Worm (Caenorhabditis elegans) whole organism, L1 larva: Measurements from ENCODE around the gene C33D9.6.

Source experiments
- aha-1 ChIP-seq: fragments of 150-350 bp; optimal IDR thresholded peaks from 2 replicates; lab custom pipeline; 2014; ENCODE audit warnings: missing biosample characterization, missing genetic modification characterization
- aly-2 ChIP-seq: fragments of 150-350 bp; optimal IDR thresholded peaks from 2 replicates; lab custom pipeline; 2014; ENCODE audit warnings: missing biosample characterization, missing genetic modification characterization
- ama-1 ChIP-seq: fragments of 150-350 bp; optimal IDR thresholded peaks from 2 replicates; lab custom pipeline; 2014
- ceh-82 ChIP-seq, 3 experiments: fragments of 150-350 bp in 1 of 3; sonication (generic microtip) in 2 of 3; optimal IDR thresholded peaks; 2 replicates each; lab custom pipeline; 2014 to 2017; ENCODE audit warnings: missing biosample characterization in 3 of 3, missing genetic modification characterization in 3 of 3
- egl-27 ChIP-seq, 2 experiments: fragments of 150-350 bp in 1 of 2; sonication (generic microtip); optimal IDR thresholded peaks; 3 replicates each; lab custom pipeline; 2017 to 2018; ENCODE audit warnings: missing biosample characterization in 2 of 2, missing genetic modification characterization in 2 of 2, missing genetic modification reagents in 2 of 2
- hlh-17 ChIP-seq: fragments of 200-800 bp; sonication (Bioruptor generic); optimal IDR thresholded peaks from 2 replicates; lab custom pipeline; 2018; ENCODE audit warnings: missing genetic modification characterization, mild to moderate bottlenecking, missing compliant biosample characterization, moderate library complexity, borderline replicate concordance
- nhr-12 ChIP-seq: sonication (generic microtip); optimal IDR thresholded peaks from 2 replicates; lab custom pipeline; 2017; ENCODE audit warnings: missing biosample characterization, missing genetic modification characterization
- nhr-47 ChIP-seq: sonication (generic microtip); optimal IDR thresholded peaks from 2 replicates; lab custom pipeline; 2016; ENCODE audit warnings: mild to moderate bottlenecking, missing genetic modification characterization, moderate library complexity, missing compliant biosample characterization
- sptf-1 ChIP-seq: fragments of 150-350 bp; optimal IDR thresholded peaks from 2 replicates; lab custom pipeline; 2014; ENCODE audit warnings: missing biosample characterization, missing genetic modification characterization
- unc-86 ChIP-seq: sonication (generic microtip); optimal IDR thresholded peaks from 2 replicates; lab custom pipeline; 2016; ENCODE audit warnings: missing genetic modification characterization, missing compliant biosample characterization
- zag-1 ChIP-seq: fragments of 150-350 bp; optimal IDR thresholded peaks from 2 replicates; lab custom pipeline; 2014; ENCODE audit warnings: missing biosample characterization, missing genetic modification characterization
- ztf-11 ChIP-seq, 2 experiments: sonication (generic microtip); optimal IDR thresholded peaks; 2 replicates each; lab custom pipeline; 2016 to 2017; ENCODE audit warnings: missing genetic modification characterization in 2 of 2, missing biosample characterization in 1 of 2, missing compliant biosample characterization in 1 of 2

DNA sequence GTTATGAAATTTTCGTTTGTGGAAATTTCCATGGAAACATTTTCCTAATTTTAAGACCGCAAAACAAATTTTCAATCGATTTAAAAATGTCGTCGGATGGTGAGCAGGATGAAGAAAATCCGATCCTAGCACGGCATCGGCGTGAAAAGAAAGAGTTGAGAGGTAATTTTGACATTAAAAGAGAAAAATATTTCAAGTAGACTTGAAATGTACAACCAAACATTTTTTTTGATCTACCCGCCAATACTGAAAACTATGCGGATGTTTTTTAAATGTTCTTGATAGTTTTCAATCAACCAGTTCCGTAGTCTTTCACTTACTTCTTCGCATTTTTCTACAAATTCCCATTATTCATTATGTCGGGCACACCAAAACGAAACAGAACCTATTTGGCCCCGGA, 49.8 kb downstream of the C33D9.6 start, which contains the start of gene otub-3:
- TF ChIP-seq sptf-1 (tag; lab: Kevin White, UChicago) = no peak
- no peak for TF ChIP-seq hlh-17 (GFP tag; lab: Kevin White, UChicago)
- no peak for TF ChIP-seq aha-1 (tag; lab: Kevin White, UChicago)
- no peak for TF ChIP-seq aly-2 (tag; lab: Kevin White, UChicago)
- no peak for TF ChIP-seq nhr-47 (tag; lab: Kevin White, UChicago)
- no peak for TF ChIP-seq ceh-82 (tag; optimal IDR thresholded peaks at IDR 0.05; lab: Kevin White, UChicago)
- TF ChIP-seq ztf-11 (tag; optimal IDR thresholded peaks at IDR 0.05; lab: Kevin White, UChicago) = no peak
- no peak for TF ChIP-seq egl-27 (tag; optimal IDR thresholded peaks at IDR 0.05; lab: Kevin White, UChicago)
- TF ChIP-seq nhr-12 (tag; lab: Kevin White, UChicago) = no peak
- no peak for TF ChIP-seq zag-1 (tag; lab: Kevin White, UChicago)
- TF ChIP-seq unc-86 (tag; lab: Kevin White, UChicago) = no peak
- no peak for TF ChIP-seq ama-1 (lab: Kevin White, UChicago)
